Fruit fly (Drosophila melanogaster): ENCODE results near the gene CG6678.

DNA sequence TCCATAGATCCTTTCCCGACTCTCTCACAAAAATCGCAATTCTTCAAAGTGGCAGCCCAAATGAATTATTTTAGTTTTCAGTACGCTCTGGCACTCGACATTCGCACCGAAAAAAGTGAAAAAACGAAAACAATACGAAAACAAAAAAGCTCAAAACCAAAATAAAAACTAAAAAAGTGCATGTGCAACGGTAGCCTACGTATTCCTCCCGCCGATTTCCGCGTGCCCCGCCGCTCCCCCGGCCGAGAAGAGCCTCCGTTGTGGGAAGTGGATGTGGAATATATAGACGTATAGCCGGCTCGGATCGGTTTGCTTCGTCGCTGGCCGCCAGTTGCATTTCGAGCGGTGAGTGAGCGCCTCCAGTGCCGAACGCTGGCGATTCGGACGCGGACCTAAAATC is 61.3 kb downstream of the CG6678 start:
- no peak for TF ChIP-seq Snoo (tag; optimal IDR thresholded peaks at IDR 0.05)
- peak; percentile 49; the same call in 1 of the 2 replicates for TF ChIP-seq CG32121 (GFP tag; IDR thresholded peaks at IDR 0.05)
- no peak for TF ChIP-seq EcR (GFP tag; optimal IDR thresholded peaks at IDR 0.05)
- no peak for TF ChIP-seq CG12605 (GFP tag; IDR thresholded peaks at IDR 0.05)
- peak; percentile 20 for TF ChIP-seq gl (tag; optimal IDR thresholded peaks at IDR 0.05)
- peak; percentile 32 for TF ChIP-seq CG8159 (tag; optimal IDR thresholded peaks at IDR 0.05)
- TF ChIP-seq CG8301 (tag; optimal IDR thresholded peaks at IDR 0.05) = no peak
- TF ChIP-seq Pif1A (GFP tag; optimal IDR thresholded peaks at IDR 0.05) = no peak
- TF ChIP-seq CG34367 (tag; optimal IDR thresholded peaks at IDR 0.05) = no peak
- TF ChIP-seq CG4496 (GFP tag; IDR thresholded peaks at IDR 0.05) = no peak

All from whole organism, pupa.